Worm (Caenorhabditis elegans): Measurements from ENCODE around the gene T10H4.13.

DNA sequence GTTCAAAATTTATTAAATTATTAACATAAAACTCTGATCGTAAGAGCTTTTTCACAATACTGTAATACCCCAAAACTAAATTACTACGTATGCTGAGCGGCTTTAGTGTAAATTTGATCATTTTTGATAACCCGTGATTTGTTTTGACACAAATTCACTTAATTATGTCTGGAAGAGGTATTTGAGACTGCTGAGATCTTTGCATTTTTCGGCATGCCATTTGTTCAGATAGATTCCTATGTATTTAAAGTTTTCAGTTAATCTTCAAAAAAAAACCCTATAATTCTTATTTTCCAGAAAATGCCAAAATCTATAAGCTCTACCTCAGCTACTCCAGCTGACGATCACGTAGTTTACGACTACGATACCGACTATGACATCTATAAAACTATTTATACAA is 37.1 kb downstream of the T10H4.13 start, which contains the start of gene srw-15:
- TF ChIP-seq nhr-23 (tag; optimal IDR thresholded peaks at IDR 0.05) (no peak), blmp-1 (tag; optimal IDR thresholded peaks at IDR 0.05; ENCODE audit: insufficient read depth) (no peak), fos-1 (tag; optimal IDR thresholded peaks at IDR 0.05) (no peak), elt-3 (tag; optimal IDR thresholded peaks at IDR 0.05) (no peak), nhr-10 (tag; optimal IDR thresholded peaks at IDR 0.05) (no peak), nhr-77 (tag; optimal IDR thresholded peaks at IDR 0.05) (no peak), ztf-11 (tag; optimal IDR thresholded peaks at IDR 0.05) (no peak)
